Fruit fly (Drosophila melanogaster) whole organism, embryonic: ENCODE measurements around the gene CG8301.
A peak's percentile ranks its signal among the peaks of the same experiment; 100 is the strongest.

ENCODE experiments used
- ATbp ChIP-seq: fragments of 200-800 bp; sonication (Bioruptor generic); optimal IDR thresholded peaks from 2 replicates; lab custom pipeline; 2017; ENCODE audit warnings: missing biosample characterization, mild to moderate bottlenecking, missing genetic modification characterization, missing genetic modification reagents
- Abd-B ChIP-seq: fragments of 200-800 bp; sonication (Bioruptor generic); optimal IDR thresholded peaks from 2 replicates; lab custom pipeline; 2018; ENCODE audit warnings: missing biosample characterization, mild to moderate bottlenecking, missing genetic modification characterization, moderate library complexity
- Bgb ChIP-seq: fragments of 200-800 bp; sonication (Bioruptor generic); IDR thresholded peaks from 2 replicates; pipeline ENCODE4 v1.3.6; 2022; ENCODE audit warnings: missing biosample characterization, missing genetic modification characterization; ENCODE audit not compliant: partially characterized antibody
- CG10959 ChIP-seq: fragments of 200-800 bp; sonication (Bioruptor generic); IDR thresholded peaks from 2 replicates; pipeline ENCODE4 v1.3.6; 2022; ENCODE audit warnings: missing biosample characterization, missing genetic modification characterization
- CG12071 ChIP-seq: fragments of 200-800 bp; sonication (Bioruptor generic); optimal IDR thresholded peaks from 3 replicates; lab custom pipeline; 2018; ENCODE audit warnings: missing biosample characterization, mild to moderate bottlenecking, missing genetic modification characterization
- CG13424 ChIP-seq: fragments of 200-800 bp; sonication (Bioruptor generic); optimal IDR thresholded peaks from 2 replicates; lab custom pipeline; 2019; ENCODE audit warnings: missing biosample characterization, mild to moderate bottlenecking, missing genetic modification characterization, moderate library complexity
- CG15479 ChIP-seq: fragments of 200-800 bp; sonication (Bioruptor generic); optimal IDR thresholded peaks from 3 replicates; lab custom pipeline; 2019; ENCODE audit warnings: missing biosample characterization, mild to moderate bottlenecking, missing genetic modification characterization, moderate library complexity
- CG1602 ChIP-seq: fragments of 200-800 bp; sonication (Bioruptor generic); optimal IDR thresholded peaks from 3 replicates; lab custom pipeline; 2016; ENCODE audit warnings: missing biosample characterization, missing genetic modification characterization
- CG16815 ChIP-seq: fragments of 200-800 bp; sonication (Bioruptor generic); optimal IDR thresholded peaks from 3 replicates; lab custom pipeline; 2017; ENCODE audit warnings: missing biosample characterization, mild to moderate bottlenecking, missing genetic modification characterization
- CG2202 ChIP-seq: fragments of 200-800 bp; sonication (Bioruptor generic); optimal IDR thresholded peaks from 2 replicates; lab custom pipeline; 2018; ENCODE audit warnings: missing biosample characterization, mild to moderate bottlenecking, missing genetic modification characterization
- CG2875 ChIP-seq: fragments of 200-800 bp; sonication (Bioruptor generic); optimal IDR thresholded peaks from 2 replicates; lab custom pipeline; 2017; ENCODE audit warnings: missing biosample characterization, mild to moderate bottlenecking, missing genetic modification characterization, missing genetic modification reagents
- CG34224 ChIP-seq: fragments of 200-800 bp; sonication (Bioruptor generic); IDR thresholded peaks from 3 replicates; pipeline ENCODE4 v1.3.6; 2022; ENCODE audit warnings: missing biosample characterization, missing genetic modification characterization; ENCODE audit not compliant: partially characterized antibody
- CG4617 ChIP-seq: fragments of 200-800 bp; sonication (Bioruptor generic); optimal IDR thresholded peaks from 3 replicates; lab custom pipeline; 2016; ENCODE audit warnings: missing biosample characterization, missing genetic modification characterization, borderline replicate concordance
- CG4730 ChIP-seq: fragments of 200-800 bp; sonication (Bioruptor generic); IDR thresholded peaks from 2 replicates; pipeline ENCODE4 v1.3.6; 2022; ENCODE audit warnings: missing biosample characterization, missing genetic modification characterization
- CG4820 ChIP-seq: fragments of 200-800 bp; sonication (Bioruptor generic); optimal IDR thresholded peaks from 3 replicates; lab custom pipeline; 2016; ENCODE audit warnings: missing biosample characterization, missing genetic modification characterization
- CG5245 ChIP-seq: fragments of 200-800 bp; sonication (Bioruptor generic); optimal IDR thresholded peaks from 3 replicates; lab custom pipeline; 2016; ENCODE audit warnings: missing biosample characterization, missing genetic modification characterization
- CG6689 ChIP-seq: fragments of 200-800 bp; sonication (Bioruptor generic); IDR thresholded peaks from 2 replicates; pipeline ENCODE4 v1.3.6; 2022; ENCODE audit warnings: missing biosample characterization, missing genetic modification characterization
- CG7745 ChIP-seq: fragments of 200-800 bp; sonication (Bioruptor generic); optimal IDR thresholded peaks from 2 replicates; lab custom pipeline; 2018; ENCODE audit warnings: missing biosample characterization, mild to moderate bottlenecking, missing genetic modification characterization, moderate library complexity
- CG8388 ChIP-seq: fragments of 200-800 bp; sonication (Bioruptor generic); optimal IDR thresholded peaks from 2 replicates; lab custom pipeline; 2019; ENCODE audit warnings: missing biosample characterization, mild to moderate bottlenecking, missing genetic modification characterization, moderate library complexity
- D ChIP-seq, 2 experiments: fragments of 200-800 bp in 1 of 2; fragments of >200 bp in 1 of 2; sonication (Bioruptor generic) in 1 of 2; optimal IDR thresholded peaks; 2 replicates in 1 of 2; 3 replicates in 1 of 2; lab custom pipeline; 2017; ENCODE audit warnings: mild to moderate bottlenecking in 1 of 2, missing biosample characterization in 1 of 2, missing genetic modification characterization in 1 of 2, missing genetic modification reagents in 1 of 2
- Deaf1 ChIP-seq: fragments of 200-800 bp; optimal IDR thresholded peaks from 3 replicates; lab custom pipeline; 2019; ENCODE audit warnings: missing biosample characterization, mild to moderate bottlenecking, missing genetic modification characterization, moderate library complexity
- Dll ChIP-seq: fragments of 200-800 bp; sonication (Bioruptor generic); IDR thresholded peaks from 4 replicates; pipeline ENCODE4 v1.3.6; 2022; ENCODE audit warnings: missing biosample characterization, missing genetic modification characterization; ENCODE audit not compliant: partially characterized antibody
- E2f1 ChIP-seq: fragments of 200-800 bp; sonication (Bioruptor generic); IDR thresholded peaks from 2 replicates; pipeline ENCODE4 v1.3.6; 2022; ENCODE audit warnings: missing biosample characterization, missing genetic modification characterization
- HLH3B ChIP-seq: fragments of 200-800 bp; sonication (Bioruptor generic); IDR thresholded peaks from 2 replicates; pipeline ENCODE4 v1.3.6; 2022; ENCODE audit warnings: missing biosample characterization, missing genetic modification characterization
- Hr78 ChIP-seq, 2 experiments: fragments of 200-800 bp in 1 of 2; fragments of >200 bp in 1 of 2; sonication (Bioruptor generic) in 1 of 2; optimal IDR thresholded peaks; 2 replicates each; lab custom pipeline; 2017 to 2019; ENCODE audit warnings: missing biosample characterization in 2 of 2, missing genetic modification characterization in 2 of 2, mild to moderate bottlenecking in 1 of 2, moderate library complexity in 1 of 2
- MTF-1 ChIP-seq: fragments of 200-800 bp; sonication (Bioruptor generic); optimal IDR thresholded peaks from 2 replicates; lab custom pipeline; 2018; ENCODE audit warnings: missing biosample characterization, mild to moderate bottlenecking, missing genetic modification characterization, borderline replicate concordance
- Neu2 ChIP-seq: fragments of 200-800 bp; sonication (Bioruptor generic); optimal IDR thresholded peaks from 3 replicates; lab custom pipeline; 2016; ENCODE audit warnings: missing biosample characterization, missing genetic modification characterization, borderline replicate concordance
- Usf ChIP-seq: fragments of 200-800 bp; sonication (Bioruptor generic); optimal IDR thresholded peaks from 2 replicates; lab custom pipeline; 2017; ENCODE audit warnings: missing genotype, missing biosample characterization, missing genetic modification characterization
- ac ChIP-seq: fragments of 200-800 bp; sonication (Bioruptor generic); optimal IDR thresholded peaks from 3 replicates; lab custom pipeline; 2017; ENCODE audit warnings: missing biosample characterization, mild to moderate bottlenecking, missing genetic modification characterization
- bcd ChIP-seq: fragments of 200-800 bp; sonication (Bioruptor generic); optimal IDR thresholded peaks from 2 replicates; lab custom pipeline; 2017; ENCODE audit warnings: missing biosample characterization, mild to moderate bottlenecking, missing genetic modification characterization
- btn ChIP-seq: fragments of 200-800 bp; sonication (Bioruptor generic); optimal IDR thresholded peaks from 2 replicates; lab custom pipeline; 2016; ENCODE audit warnings: missing biosample characterization, missing genetic modification characterization
- dpn ChIP-seq, 2 experiments: fragments of 200-800 bp; sonication (Bioruptor generic); optimal IDR thresholded peaks; 3 replicates each; lab custom pipeline; 2016; ENCODE audit warnings: missing biosample characterization in 2 of 2, missing genetic modification characterization in 2 of 2
- fd3F ChIP-seq: fragments of 200-800 bp; sonication (Bioruptor generic); optimal IDR thresholded peaks from 2 replicates; lab custom pipeline; 2018; ENCODE audit warnings: missing biosample characterization, mild to moderate bottlenecking, missing genetic modification characterization, moderate library complexity
- fd64A ChIP-seq: fragments of 200-800 bp; sonication (Bioruptor generic); optimal IDR thresholded peaks from 3 replicates; lab custom pipeline; 2018; ENCODE audit warnings: missing biosample characterization, mild to moderate bottlenecking, missing genetic modification characterization
- gcm ChIP-seq: fragments of 200-800 bp; sonication (Bioruptor generic); optimal IDR thresholded peaks from 2 replicates; lab custom pipeline; 2019; ENCODE audit warnings: missing biosample characterization, mild to moderate bottlenecking, missing genetic modification characterization, moderate library complexity
- gt ChIP-seq: fragments of 200-800 bp; sonication (Bioruptor generic); IDR thresholded peaks from 2 replicates; pipeline ENCODE4 v1.3.6; 2022; ENCODE audit warnings: missing biosample characterization, missing genetic modification characterization
- jing ChIP-seq: fragments of 200-800 bp; sonication (Bioruptor generic); optimal IDR thresholded peaks from 2 replicates; lab custom pipeline; 2018; ENCODE audit warnings: missing biosample characterization, mild to moderate bottlenecking, missing genetic modification characterization
- kay ChIP-seq: fragments of 200-800 bp; sonication (Bioruptor generic); optimal IDR thresholded peaks from 2 replicates; lab custom pipeline; 2016; ENCODE audit warnings: missing biosample characterization, missing genetic modification characterization
- lov ChIP-seq, 2 experiments: fragments of 200-800 bp in 1 of 2; fragments of >200 bp in 1 of 2; sonication (Bioruptor generic) in 1 of 2; IDR thresholded peaks in 1 of 2; optimal IDR thresholded peaks in 1 of 2; 2 replicates in 1 of 2; 3 replicates in 1 of 2; pipeline versions ENCODE4 v1.3.6 to Lab custom; 2017 to 2022; ENCODE audit warnings: missing biosample characterization in 1 of 2, missing genetic modification characterization in 1 of 2
- luna ChIP-seq: fragments of 200-800 bp; sonication (Bioruptor generic); optimal IDR thresholded peaks from 2 replicates; lab custom pipeline; 2016; ENCODE audit warnings: missing biosample characterization, missing genetic modification characterization
- nmo ChIP-seq: fragments of 200-800 bp; sonication (Bioruptor generic); optimal IDR thresholded peaks from 2 replicates; lab custom pipeline; 2018; ENCODE audit warnings: missing biosample characterization, mild to moderate bottlenecking, missing genetic modification characterization, moderate library complexity
- pum ChIP-seq: fragments of 200-800 bp; sonication (Bioruptor generic); optimal IDR thresholded peaks from 2 replicates; lab custom pipeline; 2016; ENCODE audit warnings: missing biosample characterization, missing genetic modification characterization
- slbo ChIP-seq: fragments of 200-800 bp; sonication (Bioruptor generic); IDR thresholded peaks from 2 replicates; pipeline ENCODE4 v1.3.6; 2022; ENCODE audit warnings: missing biosample characterization, missing genetic modification characterization
- sqz ChIP-seq: fragments of 200-800 bp; sonication (Bioruptor generic); optimal IDR thresholded peaks from 3 replicates; lab custom pipeline; 2018; ENCODE audit warnings: missing biosample characterization, mild to moderate bottlenecking, missing genetic modification characterization
- sr ChIP-seq: fragments of 200-800 bp; sonication (Bioruptor generic); IDR thresholded peaks from 3 replicates; pipeline ENCODE4 v1.3.6; 2022; ENCODE audit warnings: missing biosample characterization, missing genetic modification characterization
- ssp ChIP-seq: fragments of 200-800 bp; sonication (Bioruptor generic); IDR thresholded peaks from 2 replicates; pipeline ENCODE4 v1.3.6; 2022; ENCODE audit warnings: missing biosample characterization, missing genetic modification characterization
- tna ChIP-seq: fragments of 200-800 bp; sonication (Bioruptor generic); IDR thresholded peaks from 2 replicates; pipeline ENCODE4 v1.3.6; 2022; ENCODE audit warnings: missing biosample characterization, missing genetic modification characterization; ENCODE audit not compliant: partially characterized antibody
- zfh1 ChIP-seq: fragments of 200-800 bp; sonication (Bioruptor generic); IDR thresholded peaks from 3 replicates; pipeline ENCODE4 v1.3.6; 2022; ENCODE audit warnings: missing biosample characterization, missing genetic modification characterization

The CG8301 gene

DNA sequence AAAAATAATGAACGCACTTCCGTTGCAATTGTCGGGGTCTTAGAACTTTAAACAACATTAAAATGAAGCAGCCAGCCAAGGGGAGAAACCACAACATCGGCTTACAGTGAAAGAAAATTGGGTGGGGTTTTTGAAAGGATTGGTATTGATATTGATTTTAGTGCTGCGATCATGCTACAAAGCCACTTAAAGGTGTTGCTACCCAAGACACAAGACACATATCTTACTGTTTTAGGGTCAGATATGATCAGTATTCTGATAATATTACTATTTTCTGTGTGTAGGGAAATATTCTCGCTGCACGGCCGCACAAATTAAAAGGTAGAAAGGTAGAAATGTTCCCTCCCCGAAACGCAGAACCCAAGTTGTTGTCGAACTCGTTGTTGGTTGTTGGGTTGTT is 24.0 kb downstream of the CG8301 start (continued):
- TF ChIP-seq Usf (GFP tag; lab: Kevin White, UChicago): peak; percentile 23
- TF ChIP-seq gcm: no peak
- TF ChIP-seq CG6689: peak; percentile 55; the same call in 1 of the 2 replicates
- peak; percentile 26 for TF ChIP-seq CG2202
- TF ChIP-seq D (optimal IDR thresholded peaks at IDR 0.05; lab: Kevin White, UChicago): no peak
- peak; percentile 51 for TF ChIP-seq D (GFP tag; optimal IDR thresholded peaks at IDR 0.05; lab: Kevin White, UChicago)
- TF ChIP-seq ATbp: no peak
- TF ChIP-seq luna (GFP tag; lab: Kevin White, UChicago): no peak
- TF ChIP-seq Bgb: no peak
- TF ChIP-seq kay (GFP tag; lab: Kevin White, UChicago): no peak
- no peak for TF ChIP-seq CG4730
- TF ChIP-seq CG5245: peak; percentile 45
- TF ChIP-seq Hr78 (GFP tag; optimal IDR thresholded peaks at IDR 0.05; lab: Kevin White, UChicago): no peak
- TF ChIP-seq sqz: no peak
- no peak for TF ChIP-seq fd64A (GFP tag; lab: Kevin White, UChicago)
- no peak for TF ChIP-seq jing (GFP tag; lab: Kevin White, UChicago)
- peak; percentile 42 for TF ChIP-seq CG4820
- peak; percentile 68; the same call in 1 of the 3 replicates for TF ChIP-seq zfh1 (GFP tag; lab: Robert Waterston, UW)
- no peak for TF ChIP-seq Deaf1 (tag; lab: Kevin White, UChicago)
- no peak for TF ChIP-seq Dll (GFP tag; lab: Robert Waterston, UW)
- no peak for TF ChIP-seq HLH3B (GFP tag; lab: Robert Waterston, UW)
- TF ChIP-seq bcd (GFP tag; lab: Kevin White, UChicago): no peak
- TF ChIP-seq CG13424 (tag; lab: Kevin White, UChicago): peak; percentile 8
- TF ChIP-seq Neu2 (GFP tag; lab: Kevin White, UChicago): peak; percentile 13
- 0 out of 2 replicates have a peak, but pooled peaks have one; percentile 14 for TF ChIP-seq E2f1 (GFP tag; lab: Robert Waterston, UW)
- 0 out of 2 replicates have a peak, but pooled peaks have one; percentile 3 for TF ChIP-seq slbo
- peak; percentile 13 for TF ChIP-seq MTF-1 (GFP tag; lab: Kevin White, UChicago)
- TF ChIP-seq CG2875 (GFP tag; lab: Kevin White, UChicago): no peak
- no peak for TF ChIP-seq fd3F (GFP tag; lab: Kevin White, UChicago)
- no peak for TF ChIP-seq CG1602 (GFP tag; lab: Kevin White, UChicago)
- no peak for TF ChIP-seq gt (GFP tag; lab: Robert Waterston, UW)
- TF ChIP-seq CG12071 (GFP tag; lab: Kevin White, UChicago): no peak
- TF ChIP-seq Abd-B (GFP tag; lab: Kevin White, UChicago): peak; percentile 23
- TF ChIP-seq dpn (GFP tag; optimal IDR thresholded peaks at IDR 0.05; lab: Kevin White, UChicago): peak; percentile 11 to 29
- no peak for TF ChIP-seq CG4617
- TF ChIP-seq CG34224 (GFP tag; lab: Robert Waterston, UW): no peak
- TF ChIP-seq nmo (GFP tag; lab: Kevin White, UChicago): peak; percentile 63
- no peak for TF ChIP-seq CG15479 (GFP tag; lab: Kevin White, UChicago)
- TF ChIP-seq pum (GFP tag; lab: Kevin White, UChicago): peak; percentile 26
- peak; percentile 12 for TF ChIP-seq ac (GFP tag; lab: Kevin White, UChicago)
- no peak for TF ChIP-seq sr (GFP tag; lab: Robert Waterston, UW)
- TF ChIP-seq CG7745: no peak
- TF ChIP-seq ssp (GFP tag; lab: Robert Waterston, UW): peak; percentile 38
- TF ChIP-seq CG8388 (GFP tag; lab: Kevin White, UChicago): peak; percentile 51
- peak; percentile 20 for TF ChIP-seq CG16815
- TF ChIP-seq tna (GFP tag; lab: Robert Waterston, UW): no peak
- peak; percentile 61 for TF ChIP-seq CG10959
- no peak for TF ChIP-seq lov (optimal IDR thresholded peaks at IDR 0.05; lab: Kevin White, UChicago)
- peak; percentile 77; the same call in 2 of the 3 replicates for TF ChIP-seq lov (GFP tag; IDR thresholded peaks at IDR 0.05; lab: Robert Waterston, UW)
- peak; percentile 13 for TF ChIP-seq btn (GFP tag; lab: Kevin White, UChicago)
